Worm (Caenorhabditis elegans) whole organism, mixed stage, embryonic: ENCODE data around the gene Y97E10C.1.

Experiments used
- bed-3 ChIP-seq: fragments of 200-800 bp; sonication (Bioruptor generic); optimal IDR thresholded peaks from 3 replicates; lab custom pipeline; 2018; ENCODE audit warnings: mild to moderate bottlenecking, missing genetic modification characterization, moderate library complexity, missing compliant biosample characterization
- blmp-1 ChIP-seq: fragments of 150-350 bp; optimal IDR thresholded peaks from 2 replicates; lab custom pipeline; 2014; ENCODE audit warnings: missing biosample characterization, missing genetic modification characterization
- ceh-39 ChIP-seq: fragments of 150-350 bp; optimal IDR thresholded peaks from 2 replicates; lab custom pipeline; 2014; ENCODE audit warnings: missing biosample characterization, missing genetic modification characterization
- ceh-43 ChIP-seq: fragments of 200-800 bp; sonication (Bioruptor generic); optimal IDR thresholded peaks from 2 replicates; lab custom pipeline; 2018; ENCODE audit warnings: mild to moderate bottlenecking, missing genetic modification characterization, moderate library complexity, missing compliant biosample characterization
- ceh-83 ChIP-seq: fragments of 200-800 bp; sonication (Bioruptor generic); optimal IDR thresholded peaks from 2 replicates; lab custom pipeline; 2018; ENCODE audit warnings: mild to moderate bottlenecking, missing genetic modification characterization, missing compliant biosample characterization
- ces-1 ChIP-seq: fragments of 150-350 bp; optimal IDR thresholded peaks from 2 replicates; lab custom pipeline; 2014; ENCODE audit warnings: missing biosample characterization, missing genetic modification reagents, missing genetic modification characterization
- elt-1 ChIP-seq: sonication (generic microtip); optimal IDR thresholded peaks from 2 replicates; lab custom pipeline; 2017; ENCODE audit warnings: missing genetic modification characterization, mild to moderate bottlenecking, missing compliant biosample characterization, antibody characterized with exemption, moderate library complexity, borderline replicate concordance; ENCODE audit not compliant: insufficient read depth
- elt-3 ChIP-seq: fragments of 150-350 bp; optimal IDR thresholded peaks from 2 replicates; lab custom pipeline; 2014; ENCODE audit warnings: missing biosample characterization, missing genetic modification characterization
- flh-1 ChIP-seq: fragments of 200-800 bp; sonication (Bioruptor generic); optimal IDR thresholded peaks from 2 replicates; lab custom pipeline; 2018; ENCODE audit warnings: mild to moderate bottlenecking, missing genetic modification characterization, moderate library complexity, missing compliant biosample characterization
- ham-2 ChIP-seq: fragments of 200-800 bp; sonication (Bioruptor generic); optimal IDR thresholded peaks from 2 replicates; lab custom pipeline; 2018; ENCODE audit warnings: mild to moderate bottlenecking, missing genetic modification characterization, missing compliant biosample characterization
- hlh-1 ChIP-seq: fragments of 150-350 bp; optimal IDR thresholded peaks from 2 replicates; lab custom pipeline; 2014; ENCODE audit warnings: missing biosample characterization, missing genetic modification reagents, missing genetic modification characterization
- lin-13 ChIP-seq: fragments of 150-350 bp; optimal IDR thresholded peaks from 2 replicates; lab custom pipeline; 2014; ENCODE audit warnings: missing biosample characterization, missing genetic modification characterization
- lin-32 ChIP-seq: fragments of 200-800 bp; sonication (Bioruptor generic); optimal IDR thresholded peaks from 2 replicates; lab custom pipeline; 2018; ENCODE audit warnings: mild to moderate bottlenecking, missing genetic modification characterization, missing compliant biosample characterization
- lsy-2 ChIP-seq: fragments of 150-350 bp; optimal IDR thresholded peaks from 2 replicates; lab custom pipeline; 2014; ENCODE audit warnings: missing biosample characterization, missing genetic modification characterization
- mep-1 ChIP-seq: fragments of 150-350 bp; optimal IDR thresholded peaks from 2 replicates; lab custom pipeline; 2017; ENCODE audit warnings: missing biosample characterization, missing genetic modification reagents, missing genetic modification characterization, inconsistent platforms
- mls-2 ChIP-seq: sonication (generic microtip); optimal IDR thresholded peaks from 2 replicates; lab custom pipeline; 2016; ENCODE audit warnings: mild to moderate bottlenecking, missing genetic modification characterization, moderate library complexity, missing compliant biosample characterization
- nhr-237 ChIP-seq: fragments of 150-350 bp; optimal IDR thresholded peaks from 2 replicates; lab custom pipeline; 2014; ENCODE audit warnings: missing biosample characterization, missing genetic modification characterization
- nhr-28 ChIP-seq: fragments of 150-350 bp; optimal IDR thresholded peaks from 2 replicates; lab custom pipeline; 2014; ENCODE audit warnings: missing biosample characterization, missing genetic modification characterization
- nhr-76 ChIP-seq: sonication (generic microtip); optimal IDR thresholded peaks from 2 replicates; lab custom pipeline; 2017; ENCODE audit warnings: missing biosample characterization, missing genetic modification characterization
- sem-2 ChIP-seq: fragments of 200-800 bp; sonication (Bioruptor generic); optimal IDR thresholded peaks from 2 replicates; lab custom pipeline; 2018; ENCODE audit warnings: mild to moderate bottlenecking, missing genetic modification characterization, missing compliant biosample characterization
- snpc-4 ChIP-seq: fragments of 150-350 bp; optimal IDR thresholded peaks from 2 replicates; lab custom pipeline; 2014; ENCODE audit warnings: missing biosample characterization, missing genetic modification characterization
- sptf-1 ChIP-seq: sonication (generic microtip); optimal IDR thresholded peaks from 2 replicates; lab custom pipeline; 2017; ENCODE audit warnings: mild to moderate bottlenecking, missing genetic modification characterization, moderate library complexity, missing compliant biosample characterization
- tbx-8 ChIP-seq: fragments of 200-800 bp; sonication (Bioruptor generic); optimal IDR thresholded peaks from 2 replicates; lab custom pipeline; 2018; ENCODE audit warnings: mild to moderate bottlenecking, missing genetic modification characterization, moderate library complexity, missing compliant biosample characterization
- unc-120 ChIP-seq: sonication (generic microtip); optimal IDR thresholded peaks from 2 replicates; lab custom pipeline; 2017; ENCODE audit warnings: missing genetic modification characterization, missing compliant biosample characterization; ENCODE audit not compliant: poor library complexity, severe bottlenecking
- unc-39 ChIP-seq: fragments of 150-350 bp; optimal IDR thresholded peaks from 2 replicates; lab custom pipeline; 2014; ENCODE audit warnings: missing biosample characterization, missing genetic modification characterization
- unc-62 ChIP-seq: fragments of 150-350 bp; optimal IDR thresholded peaks from 2 replicates; lab custom pipeline; 2014; ENCODE audit warnings: missing biosample characterization, missing genetic modification reagents, missing genetic modification characterization
- zip-8 ChIP-seq: fragments of 150-350 bp; optimal IDR thresholded peaks from 2 replicates; lab custom pipeline; 2014; ENCODE audit warnings: missing biosample characterization, missing genetic modification characterization
- ztf-11 ChIP-seq: fragments of 150-350 bp; optimal IDR thresholded peaks from 2 replicates; lab custom pipeline; 2014; ENCODE audit warnings: missing biosample characterization, missing genetic modification characterization

Gene Y97E10C.1

ce11 chrV:7747987-7748607 lies 19.4 kb downstream of the Y97E10C.1 start:
- TF ChIP-seq unc-62 (GFP tag; lab: Kevin White, UChicago): no peak
- TF ChIP-seq unc-39 (tag; lab: Kevin White, UChicago): no peak
- TF ChIP-seq tbx-8: no peak
- TF ChIP-seq hlh-1 (tag; lab: Kevin White, UChicago): no peak
- no peak for TF ChIP-seq blmp-1 (tag; lab: Kevin White, UChicago)
- no peak for TF ChIP-seq lin-13 (tag; lab: Kevin White, UChicago)
- no peak for TF ChIP-seq ceh-43
- no peak for TF ChIP-seq mls-2
- TF ChIP-seq nhr-237 (tag; lab: Kevin White, UChicago): no peak
- no peak for TF ChIP-seq ztf-11 (tag; lab: Kevin White, UChicago)
- no peak for TF ChIP-seq sem-2
- TF ChIP-seq lsy-2 (tag; lab: Kevin White, UChicago): no peak

ce11 chrV:7749708-7750107 lies 21.0 kb downstream of the Y97E10C.1 start:
- TF ChIP-seq ces-1 (GFP tag; lab: Kevin White, UChicago) (no peak), elt-1 (tag; lab: Kevin White, UChicago) (no peak), ceh-39 (tag; lab: Kevin White, UChicago) (no peak), unc-62 (GFP tag; lab: Kevin White, UChicago) (no peak), bed-3 (no peak), lin-32 (GFP tag; lab: Kevin White, UChicago) (no peak), unc-39 (tag; lab: Kevin White, UChicago) (no peak), mep-1 (no peak), snpc-4 (no peak), flh-1 (GFP tag; lab: Kevin White, UChicago) (no peak), elt-3 (tag; lab: Kevin White, UChicago) (no peak), sem-2 (no peak), zip-8 (tag; lab: Kevin White, UChicago) (no peak)

- TF ChIP-seq zip-8 (tag; lab: Kevin White, UChicago): no peak
Observed at ce11 chrV:7754557-7754956, 25.9 kb downstream of the Y97E10C.1 start, which contains the start of gene T05B11.4. TSS of gene T05B11.4 (minus strand) at chrV:7754657.

- TF ChIP-seq ces-1 (GFP tag; lab: Kevin White, UChicago) (no peak), tbx-8 (no peak), sem-2 (no peak), unc-39 (tag; lab: Kevin White, UChicago) (no peak)
Observed at ce11 chrV:7755991-7756390, 27.3 kb downstream of the Y97E10C.1 start.

ce11 chrV:7759270-7759669 lies 30.6 kb downstream of the Y97E10C.1 start:
- TF ChIP-seq ces-1 (GFP tag; lab: Kevin White, UChicago): peak; percentile 66
- TF ChIP-seq unc-62 (GFP tag; lab: Kevin White, UChicago): peak; percentile 70
- TF ChIP-seq unc-120: peak; percentile 27
- no peak for TF ChIP-seq hlh-1 (tag; lab: Kevin White, UChicago)
- TF ChIP-seq ceh-83 (GFP tag; lab: Kevin White, UChicago): no peak
- no peak for TF ChIP-seq lsy-2 (tag; lab: Kevin White, UChicago)

ce11 chrV:7760174-7760573 lies 31.5 kb downstream of the Y97E10C.1 start, which contains the start of gene hint-3:
TSS of gene hint-3 (plus strand) at chrV:7760474.
- TF ChIP-seq unc-120 (no peak), nhr-76 (tag; lab: Kevin White, UChicago) (no peak), ham-2 (no peak), nhr-237 (tag; lab: Kevin White, UChicago) (no peak), hlh-1 (tag; lab: Kevin White, UChicago) (no peak), sptf-1 (tag; lab: Kevin White, UChicago) (no peak), zip-8 (tag; lab: Kevin White, UChicago) (no peak), elt-3 (tag; lab: Kevin White, UChicago) (no peak), mep-1 (no peak), nhr-28 (tag; lab: Kevin White, UChicago) (no peak), lin-32 (GFP tag; lab: Kevin White, UChicago) (no peak), lin-13 (tag; lab: Kevin White, UChicago) (no peak), unc-39 (tag; lab: Kevin White, UChicago) (no peak)
